Worm (Caenorhabditis elegans) whole organism, L2 larva: ENCODE data around the gene ptrn-1.

Source experiments
- alr-1 ChIP-seq: fragments of 150-350 bp; optimal IDR thresholded peaks from 2 replicates; lab custom pipeline; 2014; ENCODE audit warnings: missing biosample characterization, missing genetic modification characterization
- aly-2 ChIP-seq: fragments of 150-350 bp; optimal IDR thresholded peaks from 2 replicates; lab custom pipeline; 2014; ENCODE audit warnings: missing biosample characterization, missing genetic modification characterization
- ama-1 ChIP-seq: fragments of 150-350 bp; optimal IDR thresholded peaks from 2 replicates; lab custom pipeline; 2018; ENCODE audit warnings: inconsistent platforms
- lin-13 ChIP-seq: fragments of 150-350 bp; optimal IDR thresholded peaks from 2 replicates; lab custom pipeline; 2014; ENCODE audit warnings: missing biosample characterization, missing genetic modification reagents, missing genetic modification characterization
- nhr-21 ChIP-seq: fragments of 150-350 bp; optimal IDR thresholded peaks from 2 replicates; lab custom pipeline; 2014; ENCODE audit warnings: missing biosample characterization, missing genetic modification characterization
- skn-1 ChIP-seq: sonication (generic microtip); optimal IDR thresholded peaks from 2 replicates; lab custom pipeline; 2017; ENCODE audit warnings: missing biosample characterization, missing genetic modification characterization
- unc-55 ChIP-seq: fragments of 150-350 bp; sonication (generic microtip); optimal IDR thresholded peaks from 3 replicates; lab custom pipeline; 2014; ENCODE audit warnings: missing biosample characterization, missing genetic modification reagents, missing genetic modification characterization
- zag-1 ChIP-seq: fragments of 150-350 bp; optimal IDR thresholded peaks from 2 replicates; lab custom pipeline; 2014; ENCODE audit warnings: missing biosample characterization, missing genetic modification characterization

- TF ChIP-seq alr-1 (no peak), ama-1 (lab: Kevin White, UChicago) (no peak), lin-13 (GFP tag; lab: Kevin White, UChicago) (no peak), unc-55 (no peak), nhr-21 (tag; lab: Kevin White, UChicago) (no peak), skn-1 (tag; lab: Kevin White, UChicago) (no peak), aly-2 (tag; lab: Kevin White, UChicago) (no peak), zag-1 (tag; lab: Kevin White, UChicago) (no peak)
These were observed 8.6 kb upstream of the ptrn-1 start for ce11 chrX:17038616-17039015.
